Worm (Caenorhabditis elegans): ENCODE data around the gene mrck-1.

ce11 chrV:6247397-6247796 lies 19.7 kb downstream of the mrck-1 start:
- TF ChIP-seq pqm-1 (tag; optimal IDR thresholded peaks at IDR 0.05) = peak; percentile 29
- TF ChIP-seq nfya-1 (tag; optimal IDR thresholded peaks at IDR 0.05; ENCODE audit: insufficient read depth) = no peak
- TF ChIP-seq ceh-28 (tag; optimal IDR thresholded peaks at IDR 0.05) = peak; percentile 50
- no peak for TF ChIP-seq ceh-16 (tag; optimal IDR thresholded peaks at IDR 0.05)
- TF ChIP-seq elt-3 (tag; optimal IDR thresholded peaks at IDR 0.05) = peak; percentile 45 to 94 (median 89)
- TF ChIP-seq unc-39 (tag; optimal IDR thresholded peaks at IDR 0.05) = no peak
- TF ChIP-seq nhr-25 (tag; optimal IDR thresholded peaks at IDR 0.05) = peak; percentile 82
- TF ChIP-seq pha-4 (tag; optimal IDR thresholded peaks at IDR 0.05) = no peak
- TF ChIP-seq ztf-4 (tag; optimal IDR thresholded peaks at IDR 0.05) = no peak
- no peak for TF ChIP-seq snpc-4 (tag; optimal IDR thresholded peaks at IDR 0.05)
- peak; percentile 59 for TF ChIP-seq mdl-1 (tag; optimal IDR thresholded peaks at IDR 0.05)
